Worm (Caenorhabditis elegans) whole organism, L3 larva: ENCODE data around the gene acl-5.

Experiments
- ama-1 ChIP-seq: fragments of 150-350 bp; optimal IDR thresholded peaks from 2 replicates; lab custom pipeline; 2018
- egl-27 ChIP-seq: sonication (generic microtip); optimal IDR thresholded peaks from 4 replicates; lab custom pipeline; 2017; ENCODE audit warnings: missing biosample characterization, missing genetic modification reagents, missing genetic modification characterization
- elt-1 ChIP-seq: fragments of 150-350 bp; optimal IDR thresholded peaks from 2 replicates; lab custom pipeline; 2014; ENCODE audit warnings: missing biosample characterization, missing genetic modification characterization
- elt-2 ChIP-seq: sonication (generic microtip); optimal IDR thresholded peaks from 2 replicates; lab custom pipeline; 2016; ENCODE audit warnings: missing genetic modification reagents, mild to moderate bottlenecking, missing genetic modification characterization, missing compliant biosample characterization
- unc-62 ChIP-seq: fragments of 150-350 bp; sonication (generic microtip); optimal IDR thresholded peaks from 4 replicates; lab custom pipeline; 2014; ENCODE audit warnings: missing biosample characterization, missing genetic modification reagents, missing genetic modification characterization
- ztf-4 ChIP-seq: fragments of 150-350 bp; optimal IDR thresholded peaks from 2 replicates; lab custom pipeline; 2014; ENCODE audit warnings: missing biosample characterization, missing genetic modification characterization

ce11 chrX:10274470-10274869 lies 52.8 kb downstream of the acl-5 start:
- TF ChIP-seq ztf-4 (tag; lab: Kevin White, UChicago) (no peak), egl-27 (tag; lab: Kevin White, UChicago) (no peak), unc-62 (GFP tag; lab: Kevin White, UChicago) (no peak), ama-1 (lab: Kevin White, UChicago) (no peak), elt-1 (tag; lab: Kevin White, UChicago) (no peak), elt-2 (tag; lab: Kevin White, UChicago) (no peak)
